Worm (Caenorhabditis elegans): Measurements from ENCODE around the gene rps-23.

ce11 chrIV:12340885-12341284 lies 50.0 kb downstream of the rps-23 start:
- TF ChIP-seq ama-1 (optimal IDR thresholded peaks at IDR 0.05) (no peak), ama-1 (GFP tag; optimal IDR thresholded peaks at IDR 0.05) (no peak), mes-4 (tag; optimal IDR thresholded peaks at IDR 0.05) (no peak), tbx-9 (tag; optimal IDR thresholded peaks at IDR 0.05; ENCODE audit: borderline replicate concordance) (no peak), nfya-1 (tag; optimal IDR thresholded peaks at IDR 0.05; ENCODE audit: borderline replicate concordance, insufficient read depth) (no peak), F10E7.11 (tag; optimal IDR thresholded peaks at IDR 0.05) (no peak), B0261.1 (tag; optimal IDR thresholded peaks at IDR 0.05) (no peak), ceh-58 (GFP tag; IDR thresholded peaks at IDR 0.05) (no peak), attf-6 (GFP tag; IDR thresholded peaks at IDR 0.05) (no peak), efl-1 (GFP tag; optimal IDR thresholded peaks at IDR 0.05) (no peak), bed-2 (GFP tag; IDR thresholded peaks at IDR 0.05) (no peak), F22D6.2 (tag; optimal IDR thresholded peaks at IDR 0.05) (no peak), nhr-179 (tag; optimal IDR thresholded peaks at IDR 0.05) (no peak), egl-44 (GFP tag; IDR thresholded peaks at IDR 0.05) (no peak)

All from whole organism, young adult.